Fruit fly (Drosophila melanogaster) whole organism: ENCODE measurements around the gene CG7492.

ENCODE experiments used
- CG8478 ChIP-seq: fragments of >200 bp; optimal IDR thresholded peaks from 2 replicates; lab custom pipeline; 2018; ENCODE audit warnings: inconsistent platforms
- Dll ChIP-seq: fragments of >200 bp; optimal IDR thresholded peaks from 2 replicates; lab custom pipeline; 2017
- EcR ChIP-seq, 2 experiments: fragments of >200 bp; optimal IDR thresholded peaks; 2 replicates each; lab custom pipeline; 2017; ENCODE audit warnings: missing biosample characterization in 2 of 2, missing genetic modification characterization in 2 of 2, missing genetic modification reagents in 2 of 2
- pan ChIP-seq: fragments of >200 bp; optimal IDR thresholded peaks from 2 replicates; lab custom pipeline; 2017
- psq ChIP-seq: fragments of >200 bp; optimal IDR thresholded peaks from 2 replicates; lab custom pipeline; 2017
- usp ChIP-seq: fragments of >200 bp; optimal IDR thresholded peaks from 2 replicates; lab custom pipeline; 2017; ENCODE audit warnings: missing biosample characterization, missing genetic modification characterization, mixed read lengths

The CG7492 gene

DNA sequence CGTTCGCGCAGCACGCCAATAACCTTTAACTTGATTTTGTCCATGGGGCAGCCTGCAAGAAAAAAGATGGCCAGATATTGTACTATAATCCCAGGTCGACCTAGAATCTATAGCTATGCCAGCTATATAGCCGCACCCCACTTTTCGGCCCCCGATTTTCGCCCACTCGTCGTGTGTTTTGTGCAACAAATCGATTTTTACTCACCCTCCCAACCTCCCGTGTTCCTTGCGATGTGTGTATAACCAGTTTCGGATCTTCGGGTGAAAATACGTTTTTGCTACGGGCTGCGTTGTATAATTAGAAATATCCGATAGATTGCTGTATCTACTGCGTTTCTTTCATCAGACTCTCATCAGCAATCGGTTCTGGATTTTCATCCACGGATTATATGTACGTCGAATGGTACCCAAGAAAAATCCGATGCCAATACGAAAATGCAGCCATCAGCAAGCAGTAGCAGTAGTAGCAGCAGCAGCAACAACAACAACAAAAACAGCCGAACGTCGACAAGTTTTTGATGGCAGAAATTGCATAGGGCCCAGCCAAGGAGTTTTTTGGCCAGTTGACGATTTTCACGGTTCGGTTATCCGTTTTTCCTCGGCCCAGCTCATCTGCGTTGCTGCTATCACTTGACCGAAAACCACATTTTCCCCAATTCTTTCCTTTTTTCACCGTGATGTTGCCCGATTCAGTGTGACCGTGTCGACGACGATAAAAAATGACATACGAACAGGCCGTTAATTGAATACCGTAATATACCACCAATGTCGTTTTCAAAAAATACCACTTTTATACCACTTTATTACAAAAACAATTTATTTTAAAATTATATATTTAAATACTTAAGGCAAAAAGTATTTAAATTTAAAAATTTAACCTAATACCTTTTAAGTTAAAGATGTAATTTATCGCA lies at the start of gene CG7492:
Gene CG7492, minus strand, starts transcription at position 705 of the 914 bp plus-strand sequence.
- TF ChIP-seq pan (lab: Kevin White, UChicago) = no peak
- no peak for TF ChIP-seq usp
- TF ChIP-seq EcR (GFP tag; optimal IDR thresholded peaks at IDR 0.05; lab: Kevin White, UChicago) = no peak
- no peak for TF ChIP-seq psq (lab: Kevin White, UChicago)
- no peak for TF ChIP-seq Dll (lab: Kevin White, UChicago)
- TF ChIP-seq CG8478 (lab: Kevin White, UChicago) = no peak

DNA sequence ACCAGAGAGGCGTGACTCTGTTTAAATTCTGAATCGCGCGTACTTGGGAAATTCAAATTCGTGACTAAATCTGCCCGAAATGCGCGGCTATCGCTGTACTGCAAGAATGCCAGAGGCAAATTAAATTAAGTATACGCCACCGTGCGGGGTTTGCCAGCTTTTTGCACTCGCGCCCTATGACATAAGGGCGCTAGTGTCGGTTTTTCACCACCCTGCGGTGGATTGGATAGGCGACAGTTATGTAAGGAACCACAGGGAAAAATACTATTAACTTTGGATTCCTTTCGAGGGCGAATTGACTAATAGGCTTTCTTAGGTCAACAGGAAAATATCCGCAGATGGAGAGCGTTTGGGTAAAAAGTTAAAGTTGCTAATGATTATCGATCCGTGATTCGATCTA lies 41.0 kb upstream of the CG7492 start, which contains the start of gene CG44195:
Gene CG44195, minus strand, starts transcription at position 101 of the 400 bp plus-strand sequence.
- TF ChIP-seq EcR (GFP tag; optimal IDR thresholded peaks at IDR 0.05; lab: Kevin White, UChicago) (no peak), usp (no peak), pan (lab: Kevin White, UChicago) (no peak), Dll (lab: Kevin White, UChicago) (no peak), psq (lab: Kevin White, UChicago) (no peak), CG8478 (lab: Kevin White, UChicago) (no peak)

DNA sequence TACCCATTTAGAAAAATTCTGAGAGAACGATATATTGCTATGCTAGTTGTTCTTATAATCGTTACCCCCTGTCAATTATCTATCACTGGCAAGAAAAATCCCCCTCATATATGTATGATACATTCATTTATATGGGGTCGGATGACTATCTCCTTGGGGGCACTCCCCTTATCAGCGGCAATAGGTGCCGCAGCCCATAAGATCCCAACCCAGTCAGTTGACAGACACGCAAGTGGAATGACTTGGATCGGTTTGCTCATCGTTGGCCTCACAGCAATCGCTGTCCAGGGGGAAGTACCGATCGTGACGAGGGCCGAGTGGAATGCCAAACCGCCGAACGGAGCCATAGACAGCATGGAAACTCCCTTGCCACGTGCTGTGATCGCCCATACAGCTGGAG lies 3.6 kb downstream of the CG7492 start, which contains the start of gene PGRP-SD:
Gene PGRP-SD, plus strand, starts transcription at position 213 of the 400 bp plus-strand sequence.
- no peak for TF ChIP-seq CG8478 (lab: Kevin White, UChicago)
- TF ChIP-seq EcR (GFP tag; optimal IDR thresholded peaks at IDR 0.05; lab: Kevin White, UChicago) = no peak
- TF ChIP-seq psq (lab: Kevin White, UChicago) = no peak
- no peak for TF ChIP-seq Dll (lab: Kevin White, UChicago)

DNA sequence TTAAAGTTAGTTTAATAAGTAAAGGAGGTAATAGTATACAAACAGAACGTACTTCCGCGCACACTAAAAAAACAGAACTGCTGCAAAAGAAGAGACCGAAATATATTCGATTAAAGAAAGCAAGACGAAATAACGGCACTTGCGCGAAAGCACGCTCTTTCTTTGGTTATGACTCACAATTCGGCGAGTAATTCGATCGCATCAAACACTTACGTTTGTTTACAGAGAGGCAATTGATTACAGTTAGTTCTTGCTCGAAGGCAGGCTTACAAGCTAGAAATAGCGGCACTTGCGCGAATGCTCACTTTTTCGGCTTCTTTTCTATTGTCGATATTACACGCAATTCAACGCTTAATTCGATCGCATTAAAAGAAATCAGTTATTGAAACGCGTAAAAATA lies 4.3 kb downstream of the CG7492 start, which contains the start of gene CG32373:
Gene CG32373, plus strand, starts transcription at position 301 of the 400 bp plus-strand sequence.
- TF ChIP-seq CG8478 (lab: Kevin White, UChicago) = no peak
- TF ChIP-seq EcR (GFP tag; optimal IDR thresholded peaks at IDR 0.05; lab: Kevin White, UChicago) = no peak
- TF ChIP-seq pan (lab: Kevin White, UChicago) = no peak
- no peak for TF ChIP-seq psq (lab: Kevin White, UChicago)

DNA sequence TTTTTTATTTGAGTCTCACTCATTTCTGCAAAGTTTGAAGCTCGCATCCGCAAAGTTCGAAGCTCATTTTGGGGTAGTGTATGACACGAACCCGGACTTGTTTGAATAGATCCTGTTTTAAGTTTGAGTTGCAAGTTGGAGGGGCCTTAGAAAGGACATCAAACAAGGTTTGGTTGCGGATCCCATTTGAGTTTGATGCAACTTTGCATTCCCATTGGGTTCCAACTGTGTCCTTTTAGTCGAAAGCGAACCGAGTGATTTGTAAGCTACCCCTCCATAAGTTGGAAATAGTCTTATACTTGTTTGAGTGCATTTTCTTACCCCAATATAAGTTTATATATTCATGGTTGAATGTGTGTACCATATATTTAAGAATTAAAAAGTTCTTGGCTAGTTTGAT lies 11.0 kb downstream of the CG7492 start:
- no peak for TF ChIP-seq psq (lab: Kevin White, UChicago)
- no peak for TF ChIP-seq EcR (GFP tag; optimal IDR thresholded peaks at IDR 0.05; lab: Kevin White, UChicago)
- no peak for TF ChIP-seq pan (lab: Kevin White, UChicago)
- TF ChIP-seq usp = no peak
- no peak for TF ChIP-seq Dll (lab: Kevin White, UChicago)
- TF ChIP-seq CG8478 (lab: Kevin White, UChicago) = no peak

DNA sequence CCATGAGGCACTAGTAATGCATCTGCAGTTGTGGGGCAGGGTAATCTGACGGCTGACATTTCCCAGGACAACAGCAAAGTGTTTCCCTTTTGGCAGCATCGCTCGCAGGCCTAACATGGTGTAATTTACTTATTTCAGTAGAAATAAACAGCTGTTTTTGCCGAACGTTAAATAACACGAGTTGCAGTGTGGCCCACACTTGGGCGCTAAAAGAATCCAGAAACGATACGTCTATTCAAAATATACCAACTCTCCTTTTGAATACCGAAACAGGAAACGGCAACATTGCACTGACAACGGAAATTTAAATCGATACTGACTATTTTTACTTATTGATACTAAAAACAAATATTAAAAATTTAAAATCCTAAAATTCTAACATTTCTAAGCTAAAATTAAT lies 13.1 kb downstream of the CG7492 start, which contains the start of gene CG7506:
Gene CG7506, minus strand, starts transcription at position 182 of the 400 bp plus-strand sequence.
- TF ChIP-seq Dll (lab: Kevin White, UChicago) = no peak
- TF ChIP-seq psq (lab: Kevin White, UChicago) = no peak
- TF ChIP-seq CG8478 (lab: Kevin White, UChicago) = no peak
- TF ChIP-seq EcR (GFP tag; optimal IDR thresholded peaks at IDR 0.05; lab: Kevin White, UChicago) = no peak
- no peak for TF ChIP-seq usp
- TF ChIP-seq pan (lab: Kevin White, UChicago) = no peak

DNA sequence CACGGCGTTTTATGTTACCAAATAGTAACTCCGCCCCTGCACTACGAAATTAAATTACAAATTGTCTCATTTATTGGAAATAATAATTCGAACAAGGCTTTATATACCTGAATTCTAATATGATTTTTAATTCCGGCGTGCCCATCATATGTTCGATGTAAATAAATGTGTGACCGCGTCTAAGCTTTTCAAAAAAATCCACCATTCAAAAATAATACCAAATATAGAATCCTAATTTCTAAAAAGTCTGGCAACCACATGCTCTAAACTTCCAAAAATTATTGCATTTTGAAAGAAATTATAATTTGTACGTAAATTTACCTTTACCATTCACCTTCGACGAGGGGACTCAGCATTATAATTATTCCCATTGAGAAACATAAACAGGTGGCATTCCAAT lies 14.3 kb downstream of the CG7492 start, which contains the start of gene Urm1:
Gene Urm1, minus strand, starts transcription at position 150 of the 400 bp plus-strand sequence.
- no peak for TF ChIP-seq EcR (GFP tag; optimal IDR thresholded peaks at IDR 0.05; lab: Kevin White, UChicago)

DNA sequence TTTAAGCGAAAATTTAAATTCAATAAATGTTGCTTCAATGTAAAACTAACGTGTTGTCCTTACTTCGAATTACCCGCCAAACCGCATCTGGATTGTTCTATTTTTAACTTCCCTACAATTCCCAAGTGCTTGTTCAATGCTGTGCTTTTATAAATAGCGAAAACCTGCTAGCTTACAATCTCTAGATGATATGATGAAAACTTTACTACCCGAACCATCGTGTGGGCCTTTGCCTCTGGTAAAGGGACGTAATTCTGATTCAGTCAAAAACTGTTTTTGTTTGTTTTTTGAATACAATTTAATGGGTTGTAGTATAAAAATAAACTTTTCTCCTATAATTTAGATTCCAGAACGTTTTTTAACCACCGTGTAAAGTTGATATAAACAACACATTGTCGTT lies 15.0 kb downstream of the CG7492 start:
- no peak for TF ChIP-seq Dll (lab: Kevin White, UChicago)
- TF ChIP-seq CG8478 (lab: Kevin White, UChicago) = no peak
- no peak for TF ChIP-seq usp
- no peak for TF ChIP-seq psq (lab: Kevin White, UChicago)
- TF ChIP-seq pan (lab: Kevin White, UChicago) = no peak
- TF ChIP-seq EcR (GFP tag; optimal IDR thresholded peaks at IDR 0.05; lab: Kevin White, UChicago) = no peak

DNA sequence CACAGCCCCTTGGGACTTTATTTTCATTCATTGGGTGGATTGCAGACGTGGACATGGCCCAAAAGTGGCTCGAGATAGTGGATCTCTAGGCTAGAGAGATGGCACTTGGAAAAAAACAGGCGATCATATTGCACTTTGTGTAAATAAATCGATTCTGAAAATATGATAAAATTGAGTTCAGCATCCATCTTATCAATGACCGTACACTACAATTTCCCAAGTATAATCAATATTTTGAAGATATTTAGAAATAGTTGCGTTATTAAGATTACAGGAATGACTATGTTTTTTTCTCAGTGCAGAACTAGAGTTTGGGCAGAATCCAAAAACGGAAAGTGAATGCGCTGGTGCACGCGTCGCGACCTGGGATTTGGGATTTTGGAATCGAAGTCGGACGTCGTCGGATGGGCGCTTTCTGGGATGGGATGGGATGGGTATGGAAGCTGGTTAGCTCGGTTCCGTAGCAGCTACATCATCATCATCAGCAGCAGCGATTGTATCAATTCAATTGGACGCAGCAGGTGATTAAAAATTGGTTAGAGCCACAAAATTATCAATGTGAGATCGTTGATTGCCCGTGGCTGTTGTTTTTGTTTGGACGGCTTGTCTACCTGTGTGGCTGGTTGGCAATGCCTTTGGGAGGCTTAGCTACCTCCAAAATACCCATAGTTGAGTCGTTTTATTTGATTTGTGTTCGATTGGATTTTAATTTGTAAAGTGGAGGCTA lies 19.6 kb downstream of the CG7492 start:
- TF ChIP-seq usp (no peak), EcR (GFP tag; optimal IDR thresholded peaks at IDR 0.05; lab: Kevin White, UChicago) (no peak), pan (lab: Kevin White, UChicago) (no peak), Dll (lab: Kevin White, UChicago) (no peak), psq (lab: Kevin White, UChicago) (no peak), CG8478 (lab: Kevin White, UChicago) (no peak)

DNA sequence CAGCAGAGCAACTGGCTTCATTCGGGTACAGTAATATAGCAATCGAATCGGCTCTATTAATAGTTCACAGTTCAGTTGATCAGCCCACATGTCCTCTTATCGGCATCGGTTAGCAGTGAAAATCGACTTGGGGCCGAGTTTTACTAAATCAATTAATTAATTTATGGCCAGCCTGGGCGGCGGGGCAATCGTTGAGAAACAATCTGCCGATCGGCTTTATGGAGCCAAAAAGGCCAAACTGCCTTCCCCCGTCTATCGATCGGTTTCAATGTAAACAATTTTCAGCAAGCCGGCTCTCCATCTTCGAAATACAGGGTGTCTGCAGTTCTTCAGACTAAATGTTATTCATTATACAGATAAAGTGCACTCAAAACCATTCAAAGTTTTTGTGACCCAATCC lies 20.9 kb downstream of the CG7492 start:
- TF ChIP-seq EcR (GFP tag; optimal IDR thresholded peaks at IDR 0.05; lab: Kevin White, UChicago) = no peak
- no peak for TF ChIP-seq psq (lab: Kevin White, UChicago)
- TF ChIP-seq pan (lab: Kevin White, UChicago) = no peak
- TF ChIP-seq CG8478 (lab: Kevin White, UChicago) = no peak
- no peak for TF ChIP-seq Dll (lab: Kevin White, UChicago)
- no peak for TF ChIP-seq usp

DNA sequence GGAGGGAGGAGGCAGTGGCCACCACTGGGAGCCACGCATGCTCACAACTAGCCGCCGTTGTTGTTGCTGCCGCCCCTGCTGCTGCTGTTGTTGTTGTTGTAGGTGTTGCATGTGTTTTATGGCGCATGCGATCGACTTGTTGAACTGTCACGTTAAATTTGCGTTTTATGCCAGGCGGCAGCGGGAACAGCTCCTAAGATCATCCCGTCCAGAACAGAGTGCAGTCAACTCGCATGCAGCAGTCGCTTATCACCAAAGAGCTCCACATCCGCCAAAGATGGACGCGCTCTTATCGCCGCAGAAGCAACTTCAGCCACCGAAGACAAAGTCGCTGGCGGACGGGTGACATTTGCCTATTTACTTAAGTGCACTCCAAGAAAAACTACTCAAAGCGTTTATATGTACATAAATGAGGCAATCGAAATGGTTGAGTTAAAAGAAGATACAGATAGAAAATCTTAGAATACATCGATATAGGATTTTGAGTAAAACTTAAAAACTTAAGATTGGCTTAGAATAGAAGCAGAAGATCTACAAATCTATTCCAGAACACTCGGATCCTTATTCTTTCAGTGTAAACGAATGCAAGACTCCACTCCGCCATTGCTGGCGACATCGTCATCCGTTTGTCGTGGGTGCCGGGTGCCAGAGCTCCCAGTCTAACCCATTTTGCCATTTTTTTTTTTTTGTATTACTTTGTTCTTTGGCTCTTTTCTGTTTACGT lies 21.9 kb downstream of the CG7492 start:
- TF ChIP-seq Dll (lab: Kevin White, UChicago) (no peak), EcR (GFP tag; optimal IDR thresholded peaks at IDR 0.05; lab: Kevin White, UChicago) (no peak), pan (lab: Kevin White, UChicago) (no peak), CG8478 (lab: Kevin White, UChicago) (no peak), psq (lab: Kevin White, UChicago) (no peak), usp (no peak)
